Worm (Caenorhabditis elegans) whole organism, late embryonic: ENCODE data around the gene twk-8.

Source experiments
- ceh-9 ChIP-seq: sonication (generic microtip); optimal IDR thresholded peaks from 2 replicates; lab custom pipeline; 2016; ENCODE audit warnings: mild to moderate bottlenecking, missing genetic modification characterization, inconsistent platforms, missing compliant biosample characterization
- nhr-11 ChIP-seq: fragments of 150-350 bp; optimal IDR thresholded peaks from 2 replicates; lab custom pipeline; 2014; ENCODE audit warnings: missing biosample characterization, missing genetic modification characterization
- nhr-232 ChIP-seq: sonication (generic microtip); optimal IDR thresholded peaks from 2 replicates; lab custom pipeline; 2016; ENCODE audit warnings: missing genetic modification characterization, missing compliant biosample characterization
- odd-2 ChIP-seq: sonication (generic microtip); optimal IDR thresholded peaks from 2 replicates; lab custom pipeline; 2017; ENCODE audit warnings: antibody characterized with exemption, mild to moderate bottlenecking, missing genetic modification characterization, missing compliant biosample characterization
- pha-4 ChIP-seq: fragments of 150-350 bp; optimal IDR thresholded peaks from 2 replicates; lab custom pipeline; 2018; ENCODE audit warnings: missing biosample characterization, missing genetic modification reagents, missing genetic modification characterization
- pqm-1 ChIP-seq: sonication (generic microtip); optimal IDR thresholded peaks from 2 replicates; lab custom pipeline; 2016; ENCODE audit warnings: missing genetic modification characterization, missing compliant biosample characterization

DNA sequence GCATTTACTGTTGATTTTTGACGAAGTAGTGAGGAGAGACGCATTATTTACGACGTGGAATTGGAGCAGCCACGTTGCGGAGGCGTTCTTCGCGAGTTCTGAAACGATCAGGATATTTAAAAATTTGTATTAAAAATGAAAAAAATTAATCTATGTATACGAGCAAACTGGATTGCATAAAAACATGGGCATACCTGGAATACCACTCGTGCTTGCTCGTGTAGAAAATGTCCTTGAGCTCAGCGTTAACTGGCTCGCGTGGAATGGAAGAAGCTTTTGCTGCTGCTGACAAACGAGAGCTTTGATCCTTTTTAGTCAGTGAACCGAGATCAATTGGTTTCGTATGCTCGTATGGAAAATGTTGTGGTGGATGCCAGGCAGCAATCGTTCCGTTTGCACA, 11.8 kb downstream of the twk-8 start, which contains the start of gene lpl-1:
- TF ChIP-seq odd-2 (tag; lab: Kevin White, UChicago) (no peak), nhr-11 (tag; lab: Kevin White, UChicago) (no peak), nhr-232 (tag; lab: Kevin White, UChicago) (no peak), ceh-9 (no peak), pqm-1 (no peak), pha-4 (tag; lab: Kevin White, UChicago) (no peak)
